Fruit fly (Drosophila melanogaster): ENCODE results near the gene Pak.

Gene Pak

dm6 chr3R:6375944-6376343 is 25.2 kb downstream of the Pak start, which contains the start of gene CRAT:
Gene CRAT (minus strand): TSS chr3R:6376044.
- TF ChIP-seq CG17801 (GFP tag; optimal IDR thresholded peaks at IDR 0.05; ENCODE audit: partially characterized antibody), result no peak

DNA sequence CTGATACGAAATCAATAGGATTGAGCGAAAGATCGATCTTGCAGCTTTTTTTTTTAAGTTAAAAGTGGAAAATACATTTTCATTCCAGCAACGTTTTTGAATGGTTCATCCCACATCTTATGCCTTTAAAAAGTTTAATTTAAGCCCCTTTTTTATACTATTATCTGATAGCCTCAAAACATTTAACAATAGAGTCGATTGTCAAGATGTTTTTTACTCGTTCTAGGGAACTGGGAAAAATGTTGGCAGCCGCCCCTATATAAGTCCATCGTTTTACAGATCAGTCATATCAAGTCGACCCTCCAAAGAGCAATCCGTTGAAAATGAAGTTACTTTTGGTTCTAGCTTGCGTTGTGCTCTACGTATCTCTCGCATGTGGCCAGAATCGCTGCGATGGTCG is 26.8 kb downstream of the Pak start, which contains the start of gene CG42537:
Gene CG42537 (plus strand): TSS at position 301 of the 400 bp plus-strand sequence.
- TF ChIP-seq CG17801 (GFP tag; optimal IDR thresholded peaks at IDR 0.05; ENCODE audit: partially characterized antibody), result no peak

- TF ChIP-seq CG17801 (GFP tag; optimal IDR thresholded peaks at IDR 0.05; ENCODE audit: partially characterized antibody), result peak; percentile 24
Measured at dm6 chr3R:6380129-6380528, 29.4 kb downstream of the Pak start, which contains the start of the genes CG1024 and TfIIFalpha. Gene CG1024 (minus strand): TSS chr3R:6380328. Gene TfIIFalpha (plus strand): TSS chr3R:6380467.

DNA sequence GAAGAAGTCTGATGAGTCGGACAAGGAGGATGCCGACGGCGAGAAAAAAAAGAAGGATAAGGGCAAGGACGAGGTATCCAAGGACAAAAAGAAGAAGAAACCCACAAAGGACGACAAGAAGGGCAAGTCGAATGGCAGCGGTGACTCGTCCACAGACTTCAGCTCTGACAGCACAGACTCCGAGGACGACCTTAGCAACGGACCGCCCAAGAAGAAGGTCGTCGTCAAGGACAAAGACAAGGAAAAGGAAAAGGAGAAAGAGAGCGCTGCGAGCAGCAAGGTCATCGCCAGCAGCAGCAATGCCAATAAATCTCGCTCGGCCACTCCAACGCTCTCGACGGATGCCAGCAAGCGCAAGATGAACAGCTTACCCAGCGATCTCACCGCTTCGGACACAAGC is 31.1 kb downstream of the Pak start:
- TF ChIP-seq CG17801 (GFP tag; optimal IDR thresholded peaks at IDR 0.05; ENCODE audit: partially characterized antibody), result no peak

dm6 chr3R:6382733-6383465 is 32.2 kb downstream of the Pak start, which contains the start of gene gzl:
Gene gzl (plus strand): TSS chr3R:6382914.
- TF ChIP-seq CG17801 (GFP tag; optimal IDR thresholded peaks at IDR 0.05; ENCODE audit: partially characterized antibody), result peak; percentile 25

DNA sequence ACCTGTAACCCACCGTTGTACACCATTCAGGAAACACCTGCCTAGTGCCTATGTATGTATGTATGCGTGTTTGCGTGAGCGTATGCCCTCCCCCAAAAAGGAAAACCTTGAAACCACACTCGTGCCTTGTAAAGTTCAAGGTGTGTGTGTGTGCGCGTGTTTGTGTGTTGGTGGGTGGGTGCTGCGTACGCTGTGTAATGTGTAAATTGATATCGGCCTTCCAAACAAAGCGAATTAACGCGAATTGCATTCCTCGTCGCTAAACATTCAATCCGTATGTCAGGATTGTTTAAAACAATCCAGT is 32.7 kb downstream of the Pak start:
- no peak for TF ChIP-seq CG17801 (GFP tag; optimal IDR thresholded peaks at IDR 0.05; ENCODE audit: partially characterized antibody)

- no peak for TF ChIP-seq CG17801 (GFP tag; optimal IDR thresholded peaks at IDR 0.05; ENCODE audit: partially characterized antibody)
Measured at dm6 chr3R:6388414-6388830, 37.7 kb downstream of the Pak start.

dm6 chr3R:6393515-6394246 is 43.0 kb downstream of the Pak start:
- TF ChIP-seq CG17801 (GFP tag; optimal IDR thresholded peaks at IDR 0.05; ENCODE audit: partially characterized antibody), result no peak

DNA sequence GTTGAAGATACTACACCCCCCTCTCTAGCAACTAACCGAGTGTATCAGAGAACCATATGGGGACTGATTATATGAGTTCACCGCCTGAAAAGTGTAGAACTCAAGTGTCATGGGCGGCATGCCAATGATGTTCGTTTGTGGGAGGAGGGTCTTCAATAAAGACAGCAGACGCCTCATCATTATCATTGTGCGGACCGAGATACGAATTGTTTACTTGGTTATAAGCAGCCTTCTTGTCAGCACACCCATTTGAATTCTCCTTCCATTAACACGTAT is 43.5 kb downstream of the Pak start:
- TF ChIP-seq CG17801 (GFP tag; optimal IDR thresholded peaks at IDR 0.05; ENCODE audit: partially characterized antibody), result no peak

- peak; percentile 7 for TF ChIP-seq CG17801 (GFP tag; optimal IDR thresholded peaks at IDR 0.05; ENCODE audit: partially characterized antibody)
Measured at dm6 chr3R:6395572-6396295, 45.0 kb downstream of the Pak start.

DNA sequence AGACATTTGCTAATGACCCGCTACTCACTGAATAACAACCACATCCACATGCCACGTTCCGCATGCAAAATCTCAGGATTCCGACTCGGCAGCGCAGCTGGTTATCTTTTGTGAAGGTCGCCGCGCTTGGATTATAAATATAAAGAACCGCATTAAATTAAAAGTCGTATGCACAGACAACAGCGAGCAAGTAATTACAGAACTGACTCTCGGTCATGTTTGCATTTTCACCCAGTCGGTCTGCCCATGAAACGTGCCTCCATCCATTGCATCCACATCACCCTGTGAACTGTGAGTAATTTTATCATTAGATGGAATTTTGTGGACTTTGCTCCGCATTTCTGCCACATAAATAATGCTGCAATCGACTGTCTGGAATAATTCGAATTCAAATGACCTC is 45.9 kb downstream of the Pak start:
- no peak for TF ChIP-seq CG17801 (GFP tag; optimal IDR thresholded peaks at IDR 0.05; ENCODE audit: partially characterized antibody)

dm6 chr3R:6397611-6398092 is 47.0 kb downstream of the Pak start:
- peak; percentile 63 for TF ChIP-seq CG17801 (GFP tag; optimal IDR thresholded peaks at IDR 0.05; ENCODE audit: partially characterized antibody)

- no peak for TF ChIP-seq CG17801 (GFP tag; optimal IDR thresholded peaks at IDR 0.05; ENCODE audit: partially characterized antibody)
Measured at dm6 chr3R:6399289-6399688, 48.6 kb downstream of the Pak start.

dm6 chr3R:6399752-6400151 is 49.1 kb downstream of the Pak start:
- TF ChIP-seq CG17801 (GFP tag; optimal IDR thresholded peaks at IDR 0.05; ENCODE audit: partially characterized antibody), result no peak

DNA sequence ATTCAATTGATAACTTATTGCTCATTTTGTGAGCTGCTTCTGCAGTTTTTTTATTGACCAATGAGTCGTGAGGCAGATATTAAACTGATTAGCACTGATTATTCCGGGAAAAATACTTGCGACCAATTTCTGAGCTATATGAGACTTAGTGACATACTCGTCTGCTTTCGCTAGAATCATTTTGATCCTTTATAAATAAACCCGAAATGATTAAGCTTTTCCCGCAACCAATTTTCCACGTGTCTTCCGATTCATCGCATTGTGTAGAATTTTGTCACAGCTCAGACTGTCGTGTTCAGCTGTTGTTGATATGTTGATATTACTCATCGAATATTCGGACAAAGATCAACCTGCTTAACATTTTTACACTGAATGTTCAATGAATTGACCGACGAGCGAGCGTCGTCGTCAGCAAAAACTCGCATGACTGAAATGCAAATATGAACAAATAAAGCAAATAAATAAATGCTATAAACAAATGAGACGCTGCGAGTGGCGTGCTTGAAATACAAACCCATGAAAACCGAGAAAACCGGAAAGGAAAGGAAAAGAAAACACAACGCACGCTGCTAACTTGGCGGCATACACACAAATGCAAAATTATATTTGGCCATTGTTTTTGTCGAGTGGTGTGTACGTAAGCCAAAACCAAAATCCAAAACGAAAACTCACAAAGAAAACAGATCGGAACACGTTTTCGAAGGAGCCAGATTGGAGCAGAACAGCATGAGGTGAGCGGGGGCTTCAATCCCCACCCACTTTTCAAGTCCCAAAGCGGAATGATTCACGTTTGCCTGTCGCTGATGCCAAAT is 50.2 kb downstream of the Pak start:
- TF ChIP-seq CG17801 (GFP tag; optimal IDR thresholded peaks at IDR 0.05; ENCODE audit: partially characterized antibody), result no peak
